Worm (Caenorhabditis elegans): ENCODE measurements around the gene dis-3.

ce11 chrIV:10111441-10111840 lies 14.4 kb downstream of the dis-3 start, which contains the start of gene spch-1:
- no peak for TF ChIP-seq C38D4.7 (GFP tag; optimal IDR thresholded peaks at IDR 0.05)
- TF ChIP-seq che-1 (tag; optimal IDR thresholded peaks at IDR 0.05), result no peak
- no peak for TF ChIP-seq fkh-10 (GFP tag; optimal IDR thresholded peaks at IDR 0.05)
- no peak for TF ChIP-seq pag-3 (tag; optimal IDR thresholded peaks at IDR 0.05; ENCODE audit: borderline replicate concordance)
- no peak for TF ChIP-seq pros-1 (tag; optimal IDR thresholded peaks at IDR 0.05)
- no peak for TF ChIP-seq gmeb-2 (tag; optimal IDR thresholded peaks at IDR 0.05)
- no peak for TF ChIP-seq unc-42 (tag; optimal IDR thresholded peaks at IDR 0.05)
- no peak for TF ChIP-seq pqm-1 (tag; optimal IDR thresholded peaks at IDR 0.05)

All from whole organism, late embryonic.